Worm (Caenorhabditis elegans): ENCODE results near the gene B0281.4.

B0281.4 gene

DNA sequence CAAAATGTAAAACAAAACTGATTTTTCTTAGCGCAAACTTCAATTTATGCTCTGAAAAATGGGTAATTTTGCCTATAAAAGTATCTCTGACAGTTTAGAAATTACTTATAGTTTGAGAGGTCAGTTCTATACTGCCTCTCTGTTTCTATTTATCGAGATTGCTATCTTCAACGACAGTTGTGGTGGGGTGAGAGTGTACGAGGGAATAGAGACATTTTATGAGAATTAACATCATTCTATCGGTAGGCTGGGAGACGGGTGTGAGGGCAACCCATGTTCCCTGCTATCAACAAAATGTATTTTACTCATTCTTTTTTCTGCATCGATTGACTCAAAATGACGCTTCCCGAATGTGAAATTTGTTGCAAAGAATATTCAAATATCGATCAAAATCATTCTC is 21.5 kb upstream of the B0281.4 start, which contains the start of gene ZK1240.3:
Gene ZK1240.3 (plus strand): TSS at position 238 of the 400 bp plus-strand sequence.
- TF ChIP-seq mab-5 (tag; optimal IDR thresholded peaks at IDR 0.05) (no peak), tbx-8 (GFP tag; optimal IDR thresholded peaks at IDR 0.05) (no peak), elt-1 (tag; optimal IDR thresholded peaks at IDR 0.05; ENCODE audit: borderline replicate concordance, insufficient read depth) (no peak), nhr-237 (tag; optimal IDR thresholded peaks at IDR 0.05) (no peak), unc-62 (GFP tag; optimal IDR thresholded peaks at IDR 0.05) (no peak), ceh-39 (tag; optimal IDR thresholded peaks at IDR 0.05) (no peak), M03D4.4 (tag; optimal IDR thresholded peaks at IDR 0.05) (no peak), ces-1 (GFP tag; optimal IDR thresholded peaks at IDR 0.05) (no peak), sem-2 (GFP tag; optimal IDR thresholded peaks at IDR 0.05) (no peak)

DNA sequence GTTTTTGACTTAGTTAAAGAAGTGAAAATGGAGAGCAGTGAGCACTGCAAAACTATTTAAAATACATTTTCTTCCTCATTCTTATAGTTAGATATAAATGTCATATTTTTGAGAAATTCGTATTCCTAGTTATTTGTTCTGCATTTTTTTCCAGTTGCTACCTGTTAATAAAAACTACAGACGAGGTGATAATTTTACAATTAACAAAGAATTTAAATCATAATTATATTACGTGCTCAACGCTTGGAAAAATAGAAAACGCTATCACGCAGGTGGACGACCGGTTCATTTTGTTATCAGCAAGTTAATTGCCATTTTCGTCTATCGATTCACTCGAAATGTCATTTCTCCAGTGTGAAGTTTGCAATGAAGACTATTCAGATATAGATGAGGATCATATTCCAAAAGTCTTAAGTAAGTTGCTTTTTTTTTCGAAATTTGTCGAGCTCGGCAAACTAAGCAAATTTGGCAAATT is 19.3 kb upstream of the B0281.4 start, which contains the start of the genes ZK1240.5 and ZK1240.9:
Gene ZK1240.5 (minus strand): TSS at position 51 of the 475 bp plus-strand sequence.
Gene ZK1240.9 (plus strand): TSS at position 307 of the 475 bp plus-strand sequence.
- no peak for TF ChIP-seq ceh-39 (tag; optimal IDR thresholded peaks at IDR 0.05)
- TF ChIP-seq unc-39 (tag; optimal IDR thresholded peaks at IDR 0.05) = no peak
- TF ChIP-seq M03D4.4 (tag; optimal IDR thresholded peaks at IDR 0.05) = no peak
- TF ChIP-seq mls-2 (tag; optimal IDR thresholded peaks at IDR 0.05) = no peak
- TF ChIP-seq mab-5 (tag; optimal IDR thresholded peaks at IDR 0.05) = no peak
- no peak for TF ChIP-seq unc-120 (tag; optimal IDR thresholded peaks at IDR 0.05; ENCODE audit: poor library complexity, severe bottlenecking)
- TF ChIP-seq nhr-28 (tag; optimal IDR thresholded peaks at IDR 0.05) = no peak
- no peak for TF ChIP-seq lin-32 (GFP tag; optimal IDR thresholded peaks at IDR 0.05)
- no peak for TF ChIP-seq ham-2 (GFP tag; optimal IDR thresholded peaks at IDR 0.05)
- TF ChIP-seq ceh-43 (GFP tag; optimal IDR thresholded peaks at IDR 0.05) = no peak
- TF ChIP-seq snpc-4 (tag; optimal IDR thresholded peaks at IDR 0.05) = no peak
- TF ChIP-seq mep-1 (tag; optimal IDR thresholded peaks at IDR 0.05) = no peak
- no peak for TF ChIP-seq bed-3 (GFP tag; optimal IDR thresholded peaks at IDR 0.05)
- no peak for TF ChIP-seq nhr-2 (tag; optimal IDR thresholded peaks at IDR 0.05)
- no peak for TF ChIP-seq hlh-1 (tag; optimal IDR thresholded peaks at IDR 0.05)
- no peak for TF ChIP-seq drap-1 (GFP tag; optimal IDR thresholded peaks at IDR 0.05)
- TF ChIP-seq sptf-1 (tag; optimal IDR thresholded peaks at IDR 0.05) = no peak
- TF ChIP-seq elt-1 (tag; optimal IDR thresholded peaks at IDR 0.05; ENCODE audit: borderline replicate concordance, insufficient read depth) = no peak

DNA sequence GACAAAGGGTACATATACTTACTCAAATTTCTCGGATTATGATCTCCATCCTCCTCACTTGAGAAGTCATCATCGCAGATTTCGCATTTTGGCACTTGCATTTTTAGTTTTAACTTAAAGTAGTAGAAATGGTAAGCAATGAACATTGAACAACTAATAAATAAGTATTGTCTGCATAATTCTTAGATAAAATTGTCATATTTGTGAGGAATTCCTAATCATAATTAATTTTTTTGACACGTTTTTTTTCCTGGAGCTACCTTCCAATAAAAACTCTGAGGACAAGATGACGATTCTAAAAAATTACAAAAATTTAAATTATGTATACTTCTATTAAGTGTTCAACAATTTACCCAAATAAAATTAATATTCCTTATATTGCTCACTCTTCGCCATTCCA is 14.1 kb upstream of the B0281.4 start, which contains the start of the genes trim-21 and B0281.1:
Gene trim-21 (minus strand): TSS at position 101 of the 400 bp plus-strand sequence.
Gene B0281.1 (plus strand): TSS at position 321 of the 400 bp plus-strand sequence.
- TF ChIP-seq nhr-76 (tag; optimal IDR thresholded peaks at IDR 0.05) (no peak), mab-5 (tag; optimal IDR thresholded peaks at IDR 0.05) (no peak), lin-32 (GFP tag; optimal IDR thresholded peaks at IDR 0.05) (no peak), cnd-1 (tag; optimal IDR thresholded peaks at IDR 0.05) (no peak), lsy-2 (tag; optimal IDR thresholded peaks at IDR 0.05) (no peak), lin-13 (tag; optimal IDR thresholded peaks at IDR 0.05) (no peak), elt-1 (tag; optimal IDR thresholded peaks at IDR 0.05; ENCODE audit: borderline replicate concordance, insufficient read depth) (no peak), hlh-1 (tag; optimal IDR thresholded peaks at IDR 0.05) (no peak), ham-2 (GFP tag; optimal IDR thresholded peaks at IDR 0.05) (no peak), ceh-83 (GFP tag; optimal IDR thresholded peaks at IDR 0.05) (no peak), flh-1 (GFP tag; optimal IDR thresholded peaks at IDR 0.05) (no peak)

DNA sequence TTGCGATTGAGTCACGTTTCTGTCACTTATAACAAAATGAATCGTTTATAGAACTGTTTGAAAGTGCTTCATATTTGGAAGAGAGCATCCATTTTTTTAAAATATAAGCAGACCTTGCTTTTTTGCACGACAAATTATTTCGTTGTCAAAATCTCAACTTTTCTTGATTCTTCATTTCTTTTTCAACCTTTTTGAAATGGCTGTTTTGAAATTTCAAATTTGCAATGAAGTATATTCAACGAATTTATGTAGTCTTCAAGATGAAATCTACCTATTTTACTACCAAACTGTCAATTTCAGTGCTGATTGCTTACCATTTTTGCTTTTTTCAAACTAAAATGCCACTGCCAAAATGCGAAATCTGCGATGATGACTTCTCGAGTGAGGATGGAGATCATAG is 8.1 kb upstream of the B0281.4 start, which contains the start of gene B0281.3:
Gene B0281.3 (plus strand): TSS at position 301 of the 400 bp plus-strand sequence.
- no peak for TF ChIP-seq cnd-1 (tag; optimal IDR thresholded peaks at IDR 0.05)
- TF ChIP-seq snpc-4 (tag; optimal IDR thresholded peaks at IDR 0.05) = no peak
- no peak for TF ChIP-seq ztf-11 (tag; optimal IDR thresholded peaks at IDR 0.05)
- no peak for TF ChIP-seq elt-1 (tag; optimal IDR thresholded peaks at IDR 0.05; ENCODE audit: borderline replicate concordance, insufficient read depth)
- no peak for TF ChIP-seq flh-1 (GFP tag; optimal IDR thresholded peaks at IDR 0.05)
- no peak for TF ChIP-seq mab-5 (tag; optimal IDR thresholded peaks at IDR 0.05)
- TF ChIP-seq lin-13 (tag; optimal IDR thresholded peaks at IDR 0.05) = no peak
- TF ChIP-seq zip-8 (tag; optimal IDR thresholded peaks at IDR 0.05) = no peak
- no peak for TF ChIP-seq pha-4 (tag; optimal IDR thresholded peaks at IDR 0.05)
- no peak for TF ChIP-seq sem-2 (GFP tag; optimal IDR thresholded peaks at IDR 0.05)
- no peak for TF ChIP-seq unc-120 (tag; optimal IDR thresholded peaks at IDR 0.05; ENCODE audit: poor library complexity, severe bottlenecking)
- no peak for TF ChIP-seq mep-1 (tag; optimal IDR thresholded peaks at IDR 0.05)
- TF ChIP-seq unc-62 (GFP tag; optimal IDR thresholded peaks at IDR 0.05) = no peak
- TF ChIP-seq hlh-1 (tag; optimal IDR thresholded peaks at IDR 0.05) = no peak
- no peak for TF ChIP-seq tbx-8 (GFP tag; optimal IDR thresholded peaks at IDR 0.05)
- TF ChIP-seq ceh-39 (tag; optimal IDR thresholded peaks at IDR 0.05) = no peak
- TF ChIP-seq nhr-76 (tag; optimal IDR thresholded peaks at IDR 0.05) = no peak
- TF ChIP-seq elt-3 (tag; optimal IDR thresholded peaks at IDR 0.05) = no peak
- no peak for TF ChIP-seq ces-1 (GFP tag; optimal IDR thresholded peaks at IDR 0.05)
